Fruit fly (Drosophila melanogaster) whole organism, embryonic: ENCODE measurements around the gene chrb.

ENCODE experiments used
- CG18764 ChIP-seq: fragments of 200-800 bp; sonication (Bioruptor generic); optimal IDR thresholded peaks from 3 replicates; lab custom pipeline; 2016; ENCODE audit warnings: missing biosample characterization, missing genetic modification characterization
- Dp ChIP-seq: fragments of 200-800 bp; sonication (Bioruptor generic); optimal IDR thresholded peaks from 2 replicates; lab custom pipeline; 2018; ENCODE audit warnings: missing biosample characterization, mild to moderate bottlenecking, missing genetic modification characterization, moderate library complexity
- Ets65A ChIP-seq: fragments of 200-800 bp; sonication (Bioruptor generic); peaks from one replicate; lab custom pipeline; 2016; ENCODE audit warnings: missing biosample characterization, missing genetic modification characterization
- Lhr ChIP-seq: fragments of 200-800 bp; sonication (Bioruptor generic); optimal IDR thresholded peaks from 3 replicates; lab custom pipeline; 2017; ENCODE audit warnings: mild to moderate bottlenecking, missing biosample characterization, missing genetic modification reagents, missing genetic modification characterization
- NC2α ChIP-seq: fragments of 200-800 bp; sonication (Bioruptor generic); optimal IDR thresholded peaks from 2 replicates; lab custom pipeline; 2016; ENCODE audit warnings: missing biosample characterization, missing genetic modification characterization
- NC2β ChIP-seq: fragments of 200-800 bp; sonication (Bioruptor generic); optimal IDR thresholded peaks from 2 replicates; lab custom pipeline; 2016; ENCODE audit warnings: missing biosample characterization, missing genetic modification characterization
- Sry-β ChIP-seq: fragments of 200-800 bp; sonication (Bioruptor generic); optimal IDR thresholded peaks from 2 replicates; lab custom pipeline; 2018; ENCODE audit warnings: missing biosample characterization, mild to moderate bottlenecking, missing genetic modification characterization, moderate library complexity
- danr ChIP-seq: fragments of 200-800 bp; sonication (Bioruptor generic); IDR thresholded peaks from 2 replicates; pipeline ENCODE4 v1.3.6; 2022; ENCODE audit warnings: missing biosample characterization, missing genetic modification characterization
- h ChIP-seq: fragments of >200 bp; optimal IDR thresholded peaks from 2 replicates; lab custom pipeline; 2017
- hb ChIP-seq: fragments of 200-800 bp; sonication (Bioruptor generic); IDR thresholded peaks from 3 replicates; pipeline ENCODE4 v1.3.6; 2022; ENCODE audit warnings: missing biosample characterization, missing genetic modification characterization; ENCODE audit not compliant: partially characterized antibody
- lilli ChIP-seq: fragments of 200-800 bp; sonication (Bioruptor generic); optimal IDR thresholded peaks from 3 replicates; lab custom pipeline; 2016; ENCODE audit warnings: missing biosample characterization, missing genetic modification characterization
- nerfin-2 ChIP-seq: fragments of 200-800 bp; sonication (Bioruptor generic); IDR thresholded peaks from 2 replicates; pipeline ENCODE4 v1.3.6; 2022; ENCODE audit warnings: missing biosample characterization, missing genetic modification characterization; ENCODE audit not compliant: partially characterized antibody
- p53 ChIP-seq: fragments of 200-800 bp; sonication (Bioruptor generic); optimal IDR thresholded peaks from 2 replicates; lab custom pipeline; 2016; ENCODE audit warnings: missing biosample characterization, missing genetic modification characterization
- sob ChIP-seq: fragments of 200-800 bp; sonication (Bioruptor generic); IDR thresholded peaks from 2 replicates; pipeline ENCODE4 v1.3.6; 2022; ENCODE audit warnings: missing biosample characterization, missing genetic modification characterization

- no peak for TF ChIP-seq CG18764 (GFP tag; lab: Kevin White, UChicago)
- no peak for TF ChIP-seq nerfin-2 (GFP tag; lab: Robert Waterston, UW)
- TF ChIP-seq sob: no peak
- no peak for TF ChIP-seq lilli (GFP tag; lab: Kevin White, UChicago)
- no peak for TF ChIP-seq h (lab: Kevin White, UChicago)
- TF ChIP-seq Lhr (GFP tag; lab: Kevin White, UChicago): no peak
- TF ChIP-seq danr (GFP tag; lab: Robert Waterston, UW): no peak
- TF ChIP-seq Dp (GFP tag; lab: Kevin White, UChicago): no peak
- no peak for TF ChIP-seq p53
- TF ChIP-seq Sry-β (GFP tag; lab: Kevin White, UChicago): no peak
- TF ChIP-seq NC2α: no peak
- no peak for TF ChIP-seq NC2β (GFP tag; lab: Kevin White, UChicago)
- TF ChIP-seq hb (GFP tag; lab: Robert Waterston, UW): no peak
- no peak for TF ChIP-seq Ets65A (GFP tag; lab: Kevin White, UChicago)
Measured at dm6 chr3L:11440769-11441168, 46.6 kb upstream of the chrb start.
